Fruit fly (Drosophila melanogaster) whole organism, embryonic: ENCODE measurements around the gene CHES-1-like.

Experiments used
- Atf-2 ChIP-seq: fragments of 200-800 bp; sonication (Bioruptor generic); optimal IDR thresholded peaks from 2 replicates; lab custom pipeline; 2016; ENCODE audit warnings: missing biosample characterization, missing genetic modification characterization
- CG10654 ChIP-seq: fragments of 200-800 bp; sonication (Bioruptor generic); optimal IDR thresholded peaks from 2 replicates; lab custom pipeline; 2016; ENCODE audit warnings: missing biosample characterization, missing genetic modification characterization
- CG12219 ChIP-seq: fragments of 200-800 bp; sonication (Bioruptor generic); optimal IDR thresholded peaks from 3 replicates; lab custom pipeline; 2018; ENCODE audit warnings: missing biosample characterization, mild to moderate bottlenecking, missing genetic modification characterization
- CG12744 ChIP-seq: fragments of 200-800 bp; sonication (Bioruptor generic); optimal IDR thresholded peaks from 2 replicates; lab custom pipeline; 2016; ENCODE audit warnings: missing biosample characterization, missing genetic modification characterization
- CG13287 ChIP-seq: fragments of 200-800 bp; sonication (Bioruptor generic); IDR thresholded peaks from 2 replicates; pipeline ENCODE4 v1.3.6; 2022; ENCODE audit warnings: missing biosample characterization, missing genetic modification characterization; ENCODE audit not compliant: partially characterized antibody
- CG14860 ChIP-seq: fragments of 200-800 bp; sonication (Bioruptor generic); IDR thresholded peaks from 3 replicates; pipeline ENCODE4 v1.3.6; 2022; ENCODE audit warnings: missing biosample characterization, missing genetic modification characterization; ENCODE audit not compliant: partially characterized antibody
- CG15269 ChIP-seq: fragments of 200-800 bp; sonication (Bioruptor generic); optimal IDR thresholded peaks from 2 replicates; lab custom pipeline; 2018; ENCODE audit warnings: missing biosample characterization, mild to moderate bottlenecking, missing genetic modification characterization, moderate library complexity
- CG17612 ChIP-seq: fragments of 200-800 bp; sonication (Bioruptor generic); IDR thresholded peaks from 2 replicates; pipeline ENCODE4 v1.3.6; 2022; ENCODE audit warnings: missing biosample characterization, missing genetic modification characterization
- CG18476 ChIP-seq: fragments of 200-800 bp; sonication (Bioruptor generic); optimal IDR thresholded peaks from 2 replicates; lab custom pipeline; 2016; ENCODE audit warnings: missing biosample characterization, mild to moderate bottlenecking, missing genetic modification characterization
- CG2875 ChIP-seq: fragments of 200-800 bp; sonication (Bioruptor generic); optimal IDR thresholded peaks from 2 replicates; lab custom pipeline; 2017; ENCODE audit warnings: missing biosample characterization, mild to moderate bottlenecking, missing genetic modification characterization, missing genetic modification reagents
- CG31224 ChIP-seq: fragments of 200-800 bp; sonication (Bioruptor generic); IDR thresholded peaks from 2 replicates; pipeline ENCODE4 v1.3.6; 2022; ENCODE audit warnings: missing biosample characterization, missing genetic modification characterization
- CG32532 ChIP-seq: fragments of 200-800 bp; sonication (Bioruptor generic); IDR thresholded peaks from 2 replicates; pipeline ENCODE4 v1.3.6; 2022; ENCODE audit warnings: missing biosample characterization, missing genetic modification characterization
- CG4328 ChIP-seq: fragments of 200-800 bp; sonication (Bioruptor generic); optimal IDR thresholded peaks from 3 replicates; lab custom pipeline; 2017; ENCODE audit warnings: missing biosample characterization, missing genetic modification reagents, missing genetic modification characterization
- CG4617 ChIP-seq: fragments of 200-800 bp; sonication (Bioruptor generic); optimal IDR thresholded peaks from 3 replicates; lab custom pipeline; 2016; ENCODE audit warnings: missing biosample characterization, missing genetic modification characterization, borderline replicate concordance
- CG5245 ChIP-seq: fragments of 200-800 bp; sonication (Bioruptor generic); optimal IDR thresholded peaks from 3 replicates; lab custom pipeline; 2016; ENCODE audit warnings: missing biosample characterization, missing genetic modification characterization
- CG6689 ChIP-seq: fragments of 200-800 bp; sonication (Bioruptor generic); IDR thresholded peaks from 2 replicates; pipeline ENCODE4 v1.3.6; 2022; ENCODE audit warnings: missing biosample characterization, missing genetic modification characterization
- CG7786 ChIP-seq: fragments of 200-800 bp; sonication (Bioruptor generic); optimal IDR thresholded peaks from 2 replicates; lab custom pipeline; 2016; ENCODE audit warnings: missing biosample characterization, missing genetic modification characterization
- CG7963 ChIP-seq: fragments of 200-800 bp; sonication (Bioruptor generic); IDR thresholded peaks from 3 replicates; pipeline ENCODE4 v1.3.6; 2022; ENCODE audit warnings: missing biosample characterization, missing genetic modification characterization; ENCODE audit not compliant: partially characterized antibody
- CG9215 ChIP-seq: fragments of 200-800 bp; sonication (Bioruptor generic); IDR thresholded peaks from 2 replicates; pipeline ENCODE4 v1.3.6; 2022; ENCODE audit warnings: missing biosample characterization, missing genetic modification characterization
- CoRest ChIP-seq: fragments of 200-800 bp; sonication (Bioruptor generic); optimal IDR thresholded peaks from 3 replicates; lab custom pipeline; 2018; ENCODE audit warnings: missing biosample characterization, mild to moderate bottlenecking, missing genetic modification characterization, moderate library complexity
- Dref ChIP-seq: fragments of 200-800 bp; sonication (Bioruptor generic); IDR thresholded peaks from 2 replicates; pipeline ENCODE4 v1.3.6; 2022; ENCODE audit warnings: missing biosample characterization, missing genetic modification characterization
- Ets97D ChIP-seq: fragments of 200-800 bp; sonication (Bioruptor generic); optimal IDR thresholded peaks from 3 replicates; lab custom pipeline; 2016; ENCODE audit warnings: missing biosample characterization, missing genetic modification characterization
- Fer3 ChIP-seq: fragments of 200-800 bp; sonication (Bioruptor generic); optimal IDR thresholded peaks from 2 replicates; lab custom pipeline; 2018; ENCODE audit warnings: missing biosample characterization, mild to moderate bottlenecking, missing genetic modification characterization, moderate library complexity
- H15 ChIP-seq: fragments of 200-800 bp; sonication (Bioruptor generic); IDR thresholded peaks from 3 replicates; pipeline ENCODE4 v1.3.6; 2022; ENCODE audit warnings: missing biosample characterization, missing genetic modification characterization
- Hmr ChIP-seq: fragments of 200-800 bp; sonication (Bioruptor generic); optimal IDR thresholded peaks from 3 replicates; lab custom pipeline; 2017; ENCODE audit warnings: mild to moderate bottlenecking, missing biosample characterization, missing genetic modification reagents, missing genetic modification characterization
- Hmx ChIP-seq: fragments of 200-800 bp; sonication (Bioruptor generic); optimal IDR thresholded peaks from 2 replicates; lab custom pipeline; 2016; ENCODE audit warnings: missing biosample characterization, missing genetic modification characterization
- Hr39 ChIP-seq: fragments of >200 bp; optimal IDR thresholded peaks from 2 replicates; lab custom pipeline; 2017
- Jarid2 ChIP-seq: fragments of 200-800 bp; sonication (Bioruptor generic); optimal IDR thresholded peaks from 3 replicates; lab custom pipeline; 2017; ENCODE audit warnings: mild to moderate bottlenecking, missing biosample characterization, missing genetic modification reagents, missing genetic modification characterization
- Mad ChIP-seq: fragments of 200-800 bp; sonication (Bioruptor generic); optimal IDR thresholded peaks from 2 replicates; lab custom pipeline; 2016; ENCODE audit warnings: missing biosample characterization, missing genetic modification characterization
- Max ChIP-seq: fragments of 200-800 bp; sonication (Bioruptor generic); optimal IDR thresholded peaks from 2 replicates; lab custom pipeline; 2016; ENCODE audit warnings: missing biosample characterization, mild to moderate bottlenecking, missing genetic modification characterization
- Mes4 ChIP-seq: fragments of 200-800 bp; sonication (Bioruptor generic); optimal IDR thresholded peaks from 2 replicates; lab custom pipeline; 2016; ENCODE audit warnings: missing biosample characterization, missing genetic modification characterization
- Oli ChIP-seq: fragments of 200-800 bp; sonication (Bioruptor generic); optimal IDR thresholded peaks from 2 replicates; lab custom pipeline; 2018; ENCODE audit warnings: missing biosample characterization, mild to moderate bottlenecking, missing genetic modification characterization, moderate library complexity
- Poxn ChIP-seq: fragments of 200-800 bp; sonication (Bioruptor generic); IDR thresholded peaks from 2 replicates; pipeline ENCODE4 v1.3.6; 2022; ENCODE audit warnings: missing biosample characterization, missing genetic modification characterization
- Ravus ChIP-seq: fragments of 200-800 bp; sonication (Bioruptor generic); IDR thresholded peaks from 2 replicates; pipeline ENCODE4 v1.3.6; 2022; ENCODE audit warnings: missing biosample characterization, missing genetic modification characterization
- bbx ChIP-seq: fragments of 200-800 bp; sonication (Bioruptor generic); IDR thresholded peaks from 2 replicates; pipeline ENCODE4 v1.3.6; 2022; ENCODE audit warnings: missing biosample characterization, missing genetic modification characterization; ENCODE audit not compliant: partially characterized antibody
- br ChIP-seq: fragments of >200 bp; optimal IDR thresholded peaks from 2 replicates; lab custom pipeline; 2017
- bsh ChIP-seq, 2 experiments: fragments of 200-800 bp; sonication (Bioruptor generic); optimal IDR thresholded peaks; 2 replicates each; lab custom pipeline; 2017 to 2018; ENCODE audit warnings: mild to moderate bottlenecking in 2 of 2, missing biosample characterization in 2 of 2, missing genetic modification characterization in 2 of 2, moderate library complexity in 1 of 2
- chinmo ChIP-seq: fragments of 200-800 bp; sonication (Bioruptor generic); IDR thresholded peaks from 4 replicates; pipeline ENCODE4 v1.3.6; 2022; ENCODE audit warnings: missing biosample characterization, missing genetic modification characterization; ENCODE audit not compliant: partially characterized antibody
- ci ChIP-seq: fragments of 200-800 bp; sonication (Bioruptor generic); IDR thresholded peaks from 3 replicates; pipeline ENCODE4 v1.3.6; 2022; ENCODE audit warnings: missing biosample characterization, missing genetic modification characterization
- crp ChIP-seq, 2 experiments: fragments of 200-800 bp; sonication (Bioruptor generic); optimal IDR thresholded peaks; 2 replicates in 1 of 2; 3 replicates in 1 of 2; lab custom pipeline; 2017; ENCODE audit warnings: missing biosample characterization in 2 of 2, missing genetic modification characterization in 2 of 2, mild to moderate bottlenecking in 1 of 2, moderate library complexity in 1 of 2
- dysf ChIP-seq: fragments of 200-800 bp; sonication (Bioruptor generic); IDR thresholded peaks from 3 replicates; pipeline ENCODE4 v1.3.6; 2022; ENCODE audit warnings: missing biosample characterization, missing genetic modification characterization
- gt ChIP-seq: fragments of 200-800 bp; sonication (Bioruptor generic); IDR thresholded peaks from 2 replicates; pipeline ENCODE4 v1.3.6; 2022; ENCODE audit warnings: missing biosample characterization, missing genetic modification characterization
- lmd ChIP-seq: fragments of 200-800 bp; sonication (Bioruptor generic); IDR thresholded peaks from 2 replicates; pipeline ENCODE4 v1.3.6; 2022; ENCODE audit warnings: missing biosample characterization, missing genetic modification characterization
- nerfin-1 ChIP-seq: fragments of 200-800 bp; sonication (Bioruptor generic); optimal IDR thresholded peaks from 3 replicates; lab custom pipeline; 2019; ENCODE audit warnings: missing biosample characterization, mild to moderate bottlenecking, missing genetic modification characterization, moderate library complexity
- scrt ChIP-seq: fragments of 200-800 bp; sonication (Bioruptor generic); optimal IDR thresholded peaks from 2 replicates; lab custom pipeline; 2018; ENCODE audit warnings: missing biosample characterization, mild to moderate bottlenecking, missing genetic modification characterization, moderate library complexity
- slou ChIP-seq: fragments of 200-800 bp; sonication (Bioruptor generic); optimal IDR thresholded peaks from 3 replicates; lab custom pipeline; 2016; ENCODE audit warnings: missing biosample characterization, missing genetic modification characterization
- slp2 ChIP-seq: fragments of 200-800 bp; sonication (Bioruptor generic); optimal IDR thresholded peaks from 2 replicates; lab custom pipeline; 2016; ENCODE audit warnings: missing biosample characterization, missing genetic modification characterization
- tna ChIP-seq: fragments of 200-800 bp; sonication (Bioruptor generic); IDR thresholded peaks from 2 replicates; pipeline ENCODE4 v1.3.6; 2022; ENCODE audit warnings: missing biosample characterization, missing genetic modification characterization; ENCODE audit not compliant: partially characterized antibody
- vvl ChIP-seq: fragments of 200-800 bp; sonication (Bioruptor generic); IDR thresholded peaks from 2 replicates; pipeline ENCODE4 v1.3.6; 2022; ENCODE audit warnings: missing biosample characterization, missing genetic modification characterization
- zen ChIP-seq: fragments of 200-800 bp; sonication (Bioruptor generic); optimal IDR thresholded peaks from 3 replicates; lab custom pipeline; 2018; ENCODE audit warnings: missing biosample characterization, mild to moderate bottlenecking, missing genetic modification characterization, moderate library complexity

The CHES-1-like gene

DNA sequence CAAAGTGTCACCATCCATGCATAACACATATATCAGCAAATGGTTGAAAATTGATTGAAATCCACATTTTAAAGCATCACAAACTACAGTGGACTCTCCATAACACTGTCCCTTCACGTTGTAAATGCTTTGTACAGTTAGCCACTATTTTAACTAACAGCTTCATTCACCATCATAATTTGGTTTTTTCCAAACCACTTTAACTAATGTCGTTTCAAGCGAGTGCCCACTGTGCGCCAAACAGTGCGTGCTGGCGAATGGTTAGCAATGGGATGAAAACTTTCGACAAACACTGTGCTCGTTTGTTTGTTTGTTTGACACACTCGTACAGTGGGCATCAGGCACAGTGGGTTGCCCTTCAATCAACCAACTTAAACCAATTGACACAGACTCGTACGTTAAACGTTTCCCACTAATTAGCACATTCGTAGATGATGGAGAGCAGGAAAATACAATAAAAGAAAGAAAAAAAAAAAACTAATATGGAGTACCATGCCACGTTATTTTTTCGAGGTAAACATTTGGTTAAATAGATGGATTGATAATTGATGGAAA lies 8.9 kb downstream of the CHES-1-like start (continued):
- peak; percentile 96 for TF ChIP-seq dysf
- TF ChIP-seq zen (tag; lab: Kevin White, UChicago): peak; percentile 59
- TF ChIP-seq Max (GFP tag; lab: Kevin White, UChicago): peak; percentile 74
- peak; percentile 86 for TF ChIP-seq CG18476 (GFP tag; lab: Kevin White, UChicago)
- peak; percentile 70 for TF ChIP-seq CG4617 (GFP tag; lab: Kevin White, UChicago)
- no peak for TF ChIP-seq bbx (GFP tag; lab: Robert Waterston, UW)
- TF ChIP-seq Atf-2: peak; percentile 93
- peak; percentile 78 for TF ChIP-seq nerfin-1 (tag; lab: Kevin White, UChicago)
- no peak for TF ChIP-seq Hr39 (lab: Kevin White, UChicago)
- TF ChIP-seq CG12219 (GFP tag; lab: Kevin White, UChicago): peak; percentile 94
- TF ChIP-seq scrt (GFP tag; lab: Kevin White, UChicago): peak; percentile 78
- TF ChIP-seq Oli (tag; lab: Kevin White, UChicago): peak; percentile 93
- peak; percentile 84 for TF ChIP-seq CG17612
- no peak for TF ChIP-seq tna (GFP tag; lab: Robert Waterston, UW)
- TF ChIP-seq CG7963: no peak
- peak; percentile 97 for TF ChIP-seq vvl (GFP tag; lab: Robert Waterston, UW)
- TF ChIP-seq CG5245 (GFP tag; lab: Kevin White, UChicago): peak; percentile 87
- TF ChIP-seq Mad (GFP tag; lab: Kevin White, UChicago): peak; percentile 82
- peak; percentile 86 for TF ChIP-seq Ravus (GFP tag; lab: Robert Waterston, UW)
- no peak for TF ChIP-seq CG14860 (GFP tag; lab: Robert Waterston, UW)
- peak in 1 of 2 experiments; percentile 49 for TF ChIP-seq crp (GFP tag; optimal IDR thresholded peaks at IDR 0.05; lab: Kevin White, UChicago)
- peak; percentile 95 for TF ChIP-seq CG10654 (GFP tag; lab: Kevin White, UChicago)
- TF ChIP-seq CG6689 (GFP tag; lab: Robert Waterston, UW): peak; percentile 92
- TF ChIP-seq CG2875 (GFP tag; lab: Kevin White, UChicago): peak; percentile 79
- peak; percentile 94 for TF ChIP-seq Fer3 (tag; lab: Kevin White, UChicago)
- TF ChIP-seq Dref (GFP tag; lab: Robert Waterston, UW): no peak
- peak; percentile 74 for TF ChIP-seq slp2 (GFP tag; lab: Kevin White, UChicago)
- TF ChIP-seq ci (GFP tag; lab: Robert Waterston, UW): peak; percentile 95
- peak; percentile 85 for TF ChIP-seq Hmr (GFP tag; lab: Kevin White, UChicago)
- no peak for TF ChIP-seq chinmo (GFP tag; lab: Robert Waterston, UW)
- TF ChIP-seq CG7786 (GFP tag; lab: Kevin White, UChicago): peak; percentile 94
- peak; percentile 82 for TF ChIP-seq Mes4
- TF ChIP-seq Jarid2 (GFP tag; lab: Kevin White, UChicago): peak; percentile 65
- no peak for TF ChIP-seq br
- TF ChIP-seq lmd (GFP tag; lab: Robert Waterston, UW): peak; percentile 96
- peak; percentile 2 for TF ChIP-seq Hmx
- TF ChIP-seq CG32532 (GFP tag; lab: Robert Waterston, UW): peak; percentile 95
- no peak for TF ChIP-seq CG13287 (GFP tag; lab: Robert Waterston, UW)
- peak; percentile 68 for TF ChIP-seq Ets97D (GFP tag; lab: Kevin White, UChicago)
- TF ChIP-seq CG12744: peak; percentile 90
- TF ChIP-seq CoRest (tag; lab: Kevin White, UChicago): peak; percentile 92
- TF ChIP-seq H15 (GFP tag; lab: Robert Waterston, UW): peak; percentile 91
- peak; percentile 80 for TF ChIP-seq CG4328 (GFP tag; lab: Kevin White, UChicago)
- TF ChIP-seq gt (GFP tag; lab: Robert Waterston, UW): peak; percentile 88
- TF ChIP-seq CG9215: peak; percentile 89
- peak; percentile 81 for TF ChIP-seq slou (GFP tag; lab: Kevin White, UChicago)
- TF ChIP-seq CG15269 (tag; lab: Kevin White, UChicago): peak; percentile 95
- TF ChIP-seq bsh (GFP tag; optimal IDR thresholded peaks at IDR 0.05; lab: Kevin White, UChicago): peak in 1 of 2 experiments; percentile 90
- peak; percentile 78 for TF ChIP-seq Poxn (GFP tag; lab: Robert Waterston, UW)
- peak; percentile 84 for TF ChIP-seq CG31224
